Fruit fly (Drosophila melanogaster) whole organism, embryonic: Measurements from ENCODE around the gene CG32568.

Source experiments
- Antp ChIP-seq: fragments of 200-800 bp; sonication (Bioruptor generic); optimal IDR thresholded peaks from 3 replicates; lab custom pipeline; 2016; ENCODE audit warnings: missing biosample characterization, missing genetic modification characterization
- B-H2 ChIP-seq: fragments of 200-800 bp; sonication (Bioruptor generic); optimal IDR thresholded peaks from 2 replicates; lab custom pipeline; 2018; ENCODE audit warnings: missing biosample characterization, mild to moderate bottlenecking, missing genetic modification characterization
- Blimp-1 ChIP-seq: fragments of 200-800 bp; sonication (Bioruptor generic); optimal IDR thresholded peaks from 3 replicates; lab custom pipeline; 2018; ENCODE audit warnings: missing biosample characterization, missing genetic modification characterization, mild to moderate bottlenecking, moderate library complexity, missing genetic modification reagents
- CG10431 ChIP-seq: fragments of 200-800 bp; sonication (Bioruptor generic); optimal IDR thresholded peaks from 3 replicates; lab custom pipeline; 2018; ENCODE audit warnings: missing biosample characterization, mild to moderate bottlenecking, missing genetic modification characterization
- CG10543 ChIP-seq: fragments of 200-800 bp; sonication (Bioruptor generic); optimal IDR thresholded peaks from 3 replicates; lab custom pipeline; 2017; ENCODE audit warnings: missing biosample characterization, mild to moderate bottlenecking, missing genetic modification characterization, moderate library complexity
- CG12659 ChIP-seq: fragments of 200-800 bp; sonication (Bioruptor generic); optimal IDR thresholded peaks from 3 replicates; lab custom pipeline; 2017; ENCODE audit warnings: mild to moderate bottlenecking, missing biosample characterization, missing genetic modification reagents, missing genetic modification characterization
- CG13424 ChIP-seq: fragments of 200-800 bp; sonication (Bioruptor generic); optimal IDR thresholded peaks from 2 replicates; lab custom pipeline; 2019; ENCODE audit warnings: missing biosample characterization, mild to moderate bottlenecking, missing genetic modification characterization, moderate library complexity
- CG14050 ChIP-seq: fragments of 200-800 bp; sonication (Bioruptor generic); IDR thresholded peaks from 3 replicates; pipeline ENCODE4 v1.3.6; 2022; ENCODE audit warnings: missing biosample characterization, missing genetic modification characterization
- CG15011 ChIP-seq: fragments of 200-800 bp; sonication (Bioruptor generic); optimal IDR thresholded peaks from 3 replicates; lab custom pipeline; 2018; ENCODE audit warnings: missing biosample characterization, mild to moderate bottlenecking, missing genetic modification characterization
- CG17186 ChIP-seq: fragments of 200-800 bp; sonication (Bioruptor generic); optimal IDR thresholded peaks from 3 replicates; lab custom pipeline; 2017; ENCODE audit warnings: missing biosample characterization, missing genetic modification reagents, missing genetic modification characterization
- CG17359 ChIP-seq: fragments of 200-800 bp; sonication (Bioruptor generic); optimal IDR thresholded peaks from 3 replicates; lab custom pipeline; 2018; ENCODE audit warnings: missing biosample characterization, mild to moderate bottlenecking, missing genetic modification characterization, moderate library complexity
- CG17385 ChIP-seq: fragments of 200-800 bp; sonication (Bioruptor generic); optimal IDR thresholded peaks from 3 replicates; lab custom pipeline; 2018; ENCODE audit warnings: missing biosample characterization, mild to moderate bottlenecking, missing genetic modification characterization
- CG3838 ChIP-seq: fragments of 200-800 bp; sonication (Bioruptor generic); optimal IDR thresholded peaks from 3 replicates; lab custom pipeline; 2016; ENCODE audit warnings: missing biosample characterization, missing genetic modification characterization
- CG4854 ChIP-seq: fragments of 200-800 bp; sonication (Bioruptor generic); optimal IDR thresholded peaks from 2 replicates; lab custom pipeline; 2016; ENCODE audit warnings: missing biosample characterization, missing genetic modification characterization, inconsistent platforms
- CG7357 ChIP-seq: fragments of 200-800 bp; sonication (Bioruptor generic); IDR thresholded peaks from 3 replicates; pipeline ENCODE4 v1.3.6; 2022; ENCODE audit warnings: missing biosample characterization, missing genetic modification characterization
- CG7556 ChIP-seq: fragments of 200-800 bp; sonication (Bioruptor generic); optimal IDR thresholded peaks from 2 replicates; lab custom pipeline; 2017; ENCODE audit warnings: missing biosample characterization, mild to moderate bottlenecking, missing genetic modification characterization
- CG7963 ChIP-seq: fragments of 200-800 bp; sonication (Bioruptor generic); IDR thresholded peaks from 3 replicates; pipeline ENCODE4 v1.3.6; 2022; ENCODE audit warnings: missing biosample characterization, missing genetic modification characterization; ENCODE audit not compliant: partially characterized antibody
- CG9727 ChIP-seq: fragments of 200-800 bp; sonication (Bioruptor generic); optimal IDR thresholded peaks from 3 replicates; lab custom pipeline; 2017; ENCODE audit warnings: missing biosample characterization, mild to moderate bottlenecking, missing genetic modification characterization
- CHES-1-like ChIP-seq: fragments of 200-800 bp; sonication (Bioruptor generic); optimal IDR thresholded peaks from 2 replicates; lab custom pipeline; 2016; ENCODE audit warnings: missing biosample characterization, missing genetic modification characterization
- Dad ChIP-seq: fragments of 200-800 bp; sonication (Bioruptor generic); optimal IDR thresholded peaks from 3 replicates; lab custom pipeline; 2016; ENCODE audit warnings: missing biosample characterization, missing genetic modification characterization
- Eip74EF ChIP-seq, 2 experiments: fragments of 200-800 bp in 1 of 2; fragments of >200 bp in 1 of 2; sonication (Bioruptor generic) in 1 of 2; optimal IDR thresholded peaks; 2 replicates each; lab custom pipeline; 2017 to 2019; ENCODE audit warnings: missing biosample characterization in 2 of 2, missing genetic modification characterization in 2 of 2, mild to moderate bottlenecking in 1 of 2, moderate library complexity in 1 of 2
- HLHmδ ChIP-seq: fragments of 200-800 bp; sonication (Bioruptor generic); optimal IDR thresholded peaks from 2 replicates; lab custom pipeline; 2018; ENCODE audit warnings: missing biosample characterization, mild to moderate bottlenecking, missing genetic modification characterization, moderate library complexity
- Mes4 ChIP-seq: fragments of 200-800 bp; sonication (Bioruptor generic); optimal IDR thresholded peaks from 2 replicates; lab custom pipeline; 2016; ENCODE audit warnings: missing biosample characterization, missing genetic modification characterization
- Sin3A ChIP-seq: fragments of >200 bp; optimal IDR thresholded peaks from 2 replicates; lab custom pipeline; 2018
- Six4 ChIP-seq: fragments of 200-800 bp; sonication (Bioruptor generic); optimal IDR thresholded peaks from 2 replicates; lab custom pipeline; 2016; ENCODE audit warnings: missing biosample characterization, missing genetic modification characterization
- Trl ChIP-seq, 3 experiments: fragments of >200 bp in 2 of 3; fragments of 200-800 bp in 1 of 3; sonication (Bioruptor generic) in 1 of 3; optimal IDR thresholded peaks; 2 replicates in 1 of 3; 3 replicates in 2 of 3; lab custom pipeline; 2016 to 2017; ENCODE audit warnings: missing biosample characterization in 1 of 3, missing genetic modification characterization in 1 of 3
- ab ChIP-seq: fragments of 200-800 bp; sonication (Bioruptor generic); optimal IDR thresholded peaks from 2 replicates; lab custom pipeline; 2016; ENCODE audit warnings: missing biosample characterization, missing genetic modification characterization
- ase ChIP-seq: fragments of 200-800 bp; sonication (Bioruptor generic); IDR thresholded peaks from 3 replicates; pipeline ENCODE4 v1.3.6; 2022; ENCODE audit warnings: missing biosample characterization, missing genetic modification characterization
- ato ChIP-seq: fragments of 200-800 bp; sonication (Bioruptor generic); IDR thresholded peaks from 2 replicates; pipeline ENCODE4 v1.3.6; 2022; ENCODE audit warnings: missing biosample characterization, missing genetic modification characterization; ENCODE audit not compliant: partially characterized antibody
- bbx ChIP-seq: fragments of 200-800 bp; sonication (Bioruptor generic); IDR thresholded peaks from 2 replicates; pipeline ENCODE4 v1.3.6; 2022; ENCODE audit warnings: missing biosample characterization, missing genetic modification characterization; ENCODE audit not compliant: partially characterized antibody
- bcd ChIP-seq: fragments of 200-800 bp; sonication (Bioruptor generic); optimal IDR thresholded peaks from 2 replicates; lab custom pipeline; 2017; ENCODE audit warnings: missing biosample characterization, mild to moderate bottlenecking, missing genetic modification characterization
- bsh ChIP-seq, 2 experiments: fragments of 200-800 bp; sonication (Bioruptor generic); optimal IDR thresholded peaks; 2 replicates each; lab custom pipeline; 2017 to 2018; ENCODE audit warnings: mild to moderate bottlenecking in 2 of 2, missing biosample characterization in 2 of 2, missing genetic modification characterization in 2 of 2, moderate library complexity in 1 of 2
- cg ChIP-seq: fragments of 200-800 bp; sonication (Bioruptor generic); optimal IDR thresholded peaks from 3 replicates; lab custom pipeline; 2019; ENCODE audit warnings: missing biosample characterization, mild to moderate bottlenecking, missing genetic modification characterization, moderate library complexity
- crol ChIP-seq: fragments of 200-800 bp; sonication (Bioruptor generic); IDR thresholded peaks from 2 replicates; pipeline ENCODE4 v1.3.6; 2022; ENCODE audit warnings: missing biosample characterization, missing genetic modification characterization
- dm ChIP-seq: fragments of 200-800 bp; sonication (Bioruptor generic); optimal IDR thresholded peaks from 3 replicates; lab custom pipeline; 2016; ENCODE audit warnings: missing biosample characterization, missing genetic modification characterization
- dpn ChIP-seq, 2 experiments: fragments of 200-800 bp; sonication (Bioruptor generic); optimal IDR thresholded peaks; 3 replicates each; lab custom pipeline; 2016; ENCODE audit warnings: missing biosample characterization in 2 of 2, missing genetic modification characterization in 2 of 2
- gcm2 ChIP-seq: fragments of 200-800 bp; sonication (Bioruptor generic); optimal IDR thresholded peaks from 2 replicates; lab custom pipeline; 2016; ENCODE audit warnings: missing biosample characterization, missing genetic modification characterization
- jigr1 ChIP-seq: fragments of 200-800 bp; sonication (Bioruptor generic); IDR thresholded peaks from 3 replicates; pipeline ENCODE4 v1.3.6; 2022; ENCODE audit warnings: missing biosample characterization, missing genetic modification characterization
- jing ChIP-seq: fragments of 200-800 bp; sonication (Bioruptor generic); optimal IDR thresholded peaks from 2 replicates; lab custom pipeline; 2018; ENCODE audit warnings: missing biosample characterization, mild to moderate bottlenecking, missing genetic modification characterization
- lab ChIP-seq: fragments of 200-800 bp; sonication (Bioruptor generic); optimal IDR thresholded peaks from 3 replicates; lab custom pipeline; 2017; ENCODE audit warnings: missing biosample characterization, missing genetic modification characterization, mild to moderate bottlenecking, moderate library complexity, missing genetic modification reagents
- pan ChIP-seq, 4 experiments: fragments of >200 bp in 3 of 4; fragments of 200-800 bp in 1 of 4; sonication (Bioruptor generic) in 1 of 4; optimal IDR thresholded peaks in 3 of 4; IDR thresholded peaks in 1 of 4; 2 replicates each; pipeline versions ENCODE4 v1.3.6 to Lab custom; 2017 to 2022; ENCODE audit warnings: missing biosample characterization in 2 of 4, missing genetic modification characterization in 2 of 4, mixed read lengths in 1 of 4
- row ChIP-seq: fragments of 200-800 bp; sonication (Bioruptor generic); IDR thresholded peaks from 3 replicates; pipeline ENCODE4 v1.3.6; 2022; ENCODE audit warnings: missing biosample characterization, missing genetic modification characterization
- sd ChIP-seq: fragments of 200-800 bp; sonication (Bioruptor generic); optimal IDR thresholded peaks from 3 replicates; lab custom pipeline; 2018; ENCODE audit warnings: missing biosample characterization, mild to moderate bottlenecking, missing genetic modification characterization, moderate library complexity
- seq ChIP-seq: fragments of 200-800 bp; sonication (Bioruptor generic); IDR thresholded peaks from 2 replicates; pipeline ENCODE4 v1.3.6; 2022; ENCODE audit warnings: missing biosample characterization, missing genetic modification characterization
- sna ChIP-seq: fragments of 200-800 bp; sonication (Bioruptor generic); IDR thresholded peaks from 2 replicates; pipeline ENCODE4 v1.3.6; 2022; ENCODE audit warnings: missing biosample characterization, missing genetic modification characterization; ENCODE audit not compliant: partially characterized antibody
- so ChIP-seq: fragments of 200-800 bp; sonication (Bioruptor generic); IDR thresholded peaks from 3 replicates; pipeline ENCODE4 v1.3.6; 2022; ENCODE audit warnings: missing biosample characterization, missing genetic modification characterization
- stc ChIP-seq: fragments of 200-800 bp; sonication (Bioruptor generic); IDR thresholded peaks from 2 replicates; pipeline ENCODE4 v1.3.6; 2022; ENCODE audit warnings: missing biosample characterization, missing genetic modification characterization
- sug ChIP-seq: fragments of 200-800 bp; optimal IDR thresholded peaks from 2 replicates; lab custom pipeline; 2019; ENCODE audit warnings: missing biosample characterization, mild to moderate bottlenecking, missing genetic modification characterization, moderate library complexity
- tgo ChIP-seq: fragments of 200-800 bp; sonication (Bioruptor generic); IDR thresholded peaks from 3 replicates; pipeline ENCODE4 v1.3.6; 2022; ENCODE audit warnings: missing biosample characterization, missing genetic modification characterization
- vnd ChIP-seq: fragments of 200-800 bp; sonication (Bioruptor generic); IDR thresholded peaks from 3 replicates; pipeline ENCODE4 v1.3.6; 2022; ENCODE audit warnings: missing biosample characterization, missing genetic modification characterization; ENCODE audit not compliant: partially characterized antibody

The CG32568 gene

dm6 chrX:16768770-16769169, 28.1 kb downstream of the CG32568 start (continued):
- TF ChIP-seq CG15011 (GFP tag; lab: Kevin White, UChicago) = no peak
- no peak for TF ChIP-seq CG14050 (GFP tag; lab: Robert Waterston, UW)
- no peak for TF ChIP-seq Mes4 (GFP tag; lab: Kevin White, UChicago)
- TF ChIP-seq jigr1 (GFP tag; lab: Robert Waterston, UW) = no peak
- TF ChIP-seq Antp = no peak
- TF ChIP-seq dm (GFP tag; lab: Kevin White, UChicago) = no peak
- peak; percentile 12 for TF ChIP-seq CG17359 (tag; lab: Kevin White, UChicago)
- no peak for TF ChIP-seq vnd
- no peak for TF ChIP-seq CG7963
- no peak for TF ChIP-seq dpn (GFP tag; optimal IDR thresholded peaks at IDR 0.05; lab: Kevin White, UChicago)
- TF ChIP-seq Sin3A (lab: Kevin White, UChicago) = no peak
- TF ChIP-seq CHES-1-like (GFP tag; lab: Kevin White, UChicago) = no peak
- TF ChIP-seq bsh (GFP tag; optimal IDR thresholded peaks at IDR 0.05; lab: Kevin White, UChicago) = peak in 1 of 2 experiments; percentile 42
- TF ChIP-seq gcm2 = no peak
- peak; percentile 14; the same call in 1 of the 3 replicates for TF ChIP-seq row (GFP tag; lab: Robert Waterston, UW)
- no peak for TF ChIP-seq CG10431 (GFP tag; lab: Kevin White, UChicago)
- no peak for TF ChIP-seq CG7556
- no peak for TF ChIP-seq bbx (GFP tag; lab: Robert Waterston, UW)
- TF ChIP-seq sna = no peak
- TF ChIP-seq CG9727 (GFP tag; lab: Kevin White, UChicago) = peak; percentile 24
- TF ChIP-seq Six4 (GFP tag; lab: Kevin White, UChicago) = no peak
- TF ChIP-seq CG13424 (tag; lab: Kevin White, UChicago) = peak; percentile 14
- TF ChIP-seq stc (GFP tag; lab: Robert Waterston, UW) = no peak
- TF ChIP-seq CG10543 (GFP tag; lab: Kevin White, UChicago) = no peak
- no peak for TF ChIP-seq HLHmδ (GFP tag; lab: Kevin White, UChicago)
- no peak for TF ChIP-seq CG12659 (GFP tag; lab: Kevin White, UChicago)
- no peak for TF ChIP-seq crol (GFP tag; lab: Robert Waterston, UW)
- no peak for TF ChIP-seq jing (GFP tag; lab: Kevin White, UChicago)
- TF ChIP-seq ase (GFP tag; lab: Robert Waterston, UW) = no peak
- no peak for TF ChIP-seq seq (GFP tag; lab: Robert Waterston, UW)
- TF ChIP-seq cg = no peak
- no peak for TF ChIP-seq Dad (GFP tag; lab: Kevin White, UChicago)
- TF ChIP-seq so (GFP tag; lab: Robert Waterston, UW) = no peak
- no peak for TF ChIP-seq sug (tag; lab: Kevin White, UChicago)
- TF ChIP-seq ab (GFP tag; lab: Kevin White, UChicago) = no peak
- TF ChIP-seq CG3838 (GFP tag; lab: Kevin White, UChicago) = no peak
- peak; percentile 20 for TF ChIP-seq lab
- TF ChIP-seq sd (tag; lab: Kevin White, UChicago) = no peak
- no peak for TF ChIP-seq pan (optimal IDR thresholded peaks at IDR 0.05; lab: Kevin White, UChicago)
- TF ChIP-seq pan (GFP tag; optimal IDR thresholded peaks at IDR 0.05 in 1 of 2, IDR thresholded peaks at IDR 0.05 in 1 of 2) = no peak
- TF ChIP-seq CG17385 (GFP tag; lab: Kevin White, UChicago) = no peak
- no peak for TF ChIP-seq tgo (GFP tag; lab: Robert Waterston, UW)
- TF ChIP-seq ato (GFP tag; lab: Robert Waterston, UW) = no peak
- no peak for TF ChIP-seq CG4854 (GFP tag; lab: Kevin White, UChicago)
- peak; percentile 14 for TF ChIP-seq Blimp-1 (GFP tag; lab: Kevin White, UChicago)
- no peak for TF ChIP-seq B-H2 (GFP tag; lab: Kevin White, UChicago)
- no peak for TF ChIP-seq CG7357 (GFP tag; lab: Robert Waterston, UW)
- no peak for TF ChIP-seq CG17186 (GFP tag; lab: Kevin White, UChicago)
- no peak for TF ChIP-seq Eip74EF (GFP tag; optimal IDR thresholded peaks at IDR 0.05; lab: Kevin White, UChicago)
- TF ChIP-seq Trl (optimal IDR thresholded peaks at IDR 0.05; lab: Kevin White, UChicago) = no peak
- TF ChIP-seq Trl (GFP tag; optimal IDR thresholded peaks at IDR 0.05; lab: Kevin White, UChicago) = no peak
- no peak for TF ChIP-seq bcd
